Fruit fly (Drosophila melanogaster) whole organism, embryonic: ENCODE data around the gene Sf3b2.

Source experiments
- Atf3 ChIP-seq: fragments of 200-800 bp; sonication (Bioruptor generic); optimal IDR thresholded peaks from 3 replicates; lab custom pipeline; 2016; ENCODE audit warnings: missing biosample characterization, missing genetic modification characterization
- B-H2 ChIP-seq: fragments of 200-800 bp; sonication (Bioruptor generic); optimal IDR thresholded peaks from 2 replicates; lab custom pipeline; 2018; ENCODE audit warnings: missing biosample characterization, mild to moderate bottlenecking, missing genetic modification characterization
- CG10979 ChIP-seq: fragments of 200-800 bp; sonication (Bioruptor generic); optimal IDR thresholded peaks from 2 replicates; lab custom pipeline; 2018; ENCODE audit warnings: missing biosample characterization, mild to moderate bottlenecking, missing genetic modification characterization, moderate library complexity
- CG12071 ChIP-seq: fragments of 200-800 bp; sonication (Bioruptor generic); optimal IDR thresholded peaks from 3 replicates; lab custom pipeline; 2018; ENCODE audit warnings: missing biosample characterization, mild to moderate bottlenecking, missing genetic modification characterization
- CG13123 ChIP-seq: fragments of 200-800 bp; sonication (Bioruptor generic); optimal IDR thresholded peaks from 2 replicates; lab custom pipeline; 2016; ENCODE audit warnings: missing biosample characterization, missing genetic modification characterization
- CG13894 ChIP-seq: fragments of 200-800 bp; sonication (Bioruptor generic); optimal IDR thresholded peaks from 3 replicates; lab custom pipeline; 2018; ENCODE audit warnings: missing biosample characterization, mild to moderate bottlenecking, missing genetic modification characterization, moderate library complexity
- CG14050 ChIP-seq: fragments of 200-800 bp; sonication (Bioruptor generic); IDR thresholded peaks from 3 replicates; pipeline ENCODE4 v1.3.6; 2022; ENCODE audit warnings: missing biosample characterization, missing genetic modification characterization
- CG14710 ChIP-seq: fragments of 200-800 bp; sonication (Bioruptor generic); optimal IDR thresholded peaks from 3 replicates; lab custom pipeline; 2019; ENCODE audit warnings: missing biosample characterization, mild to moderate bottlenecking, missing genetic modification characterization, moderate library complexity
- CG14965 ChIP-seq: fragments of 200-800 bp; sonication (Bioruptor generic); optimal IDR thresholded peaks from 2 replicates; lab custom pipeline; 2016; ENCODE audit warnings: missing biosample characterization, missing genetic modification characterization, borderline replicate concordance
- CG16813 ChIP-seq: fragments of 200-800 bp; sonication (Bioruptor generic); IDR thresholded peaks from 3 replicates; pipeline ENCODE4 v1.3.6; 2022; ENCODE audit warnings: missing biosample characterization, missing genetic modification characterization; ENCODE audit not compliant: partially characterized antibody
- CG17361 ChIP-seq: fragments of 200-800 bp; sonication (Bioruptor generic); IDR thresholded peaks from 3 replicates; pipeline ENCODE4 v1.3.6; 2022; ENCODE audit warnings: missing biosample characterization, missing genetic modification characterization
- CG1832 ChIP-seq: fragments of 200-800 bp; sonication (Bioruptor generic); optimal IDR thresholded peaks from 2 replicates; lab custom pipeline; 2017; ENCODE audit warnings: missing biosample characterization, mild to moderate bottlenecking, missing genetic modification characterization, inconsistent platforms
- CG18619 ChIP-seq: fragments of 200-800 bp; sonication (Bioruptor generic); optimal IDR thresholded peaks from 3 replicates; lab custom pipeline; 2017; ENCODE audit warnings: missing biosample characterization, mild to moderate bottlenecking, missing genetic modification characterization
- CG18764 ChIP-seq: fragments of 200-800 bp; sonication (Bioruptor generic); optimal IDR thresholded peaks from 3 replicates; lab custom pipeline; 2016; ENCODE audit warnings: missing biosample characterization, missing genetic modification characterization
- CG2199 ChIP-seq: fragments of 200-800 bp; sonication (Bioruptor generic); IDR thresholded peaks from 3 replicates; pipeline ENCODE4 v1.3.6; 2022; ENCODE audit warnings: missing biosample characterization, missing genetic modification characterization
- CG2712 ChIP-seq: fragments of 200-800 bp; optimal IDR thresholded peaks from 3 replicates; lab custom pipeline; 2019; ENCODE audit warnings: missing biosample characterization, mild to moderate bottlenecking, missing genetic modification characterization, moderate library complexity
- CG30431 ChIP-seq: fragments of 200-800 bp; sonication (Bioruptor generic); optimal IDR thresholded peaks from 2 replicates; lab custom pipeline; 2017; ENCODE audit warnings: missing biosample characterization, missing genetic modification characterization
- CG3163 ChIP-seq: fragments of 200-800 bp; sonication (Bioruptor generic); optimal IDR thresholded peaks from 3 replicates; lab custom pipeline; 2016; ENCODE audit warnings: missing biosample characterization, missing genetic modification characterization
- CG3407 ChIP-seq: fragments of 200-800 bp; sonication (Bioruptor generic); optimal IDR thresholded peaks from 2 replicates; lab custom pipeline; 2018; ENCODE audit warnings: missing biosample characterization, mild to moderate bottlenecking, missing genetic modification characterization
- CG5953 ChIP-seq: fragments of 200-800 bp; sonication (Bioruptor generic); IDR thresholded peaks from 2 replicates; pipeline ENCODE4 v1.3.6; 2022; ENCODE audit warnings: missing biosample characterization, missing genetic modification characterization
- CG9437 ChIP-seq: fragments of 200-800 bp; sonication (Bioruptor generic); optimal IDR thresholded peaks from 2 replicates; lab custom pipeline; 2018; ENCODE audit warnings: missing biosample characterization, mild to moderate bottlenecking, missing genetic modification characterization
- CrebB ChIP-seq: fragments of 200-800 bp; sonication (Bioruptor generic); optimal IDR thresholded peaks from 3 replicates; lab custom pipeline; 2018; ENCODE audit warnings: missing biosample characterization, mild to moderate bottlenecking, missing genetic modification characterization
- Dbx ChIP-seq: fragments of 200-800 bp; sonication (Bioruptor generic); IDR thresholded peaks from 3 replicates; pipeline ENCODE4 v1.3.6; 2022; ENCODE audit warnings: missing biosample characterization, missing genetic modification characterization
- Doc2 ChIP-seq: fragments of 200-800 bp; sonication (Bioruptor generic); IDR thresholded peaks from 2 replicates; pipeline ENCODE4 v1.3.6; 2022; ENCODE audit warnings: missing biosample characterization, missing genetic modification characterization
- Fer2 ChIP-seq: fragments of 200-800 bp; sonication (Bioruptor generic); optimal IDR thresholded peaks from 2 replicates; lab custom pipeline; 2018; ENCODE audit warnings: missing biosample characterization, mild to moderate bottlenecking, missing genetic modification characterization, moderate library complexity
- HLH4C ChIP-seq: fragments of 200-800 bp; sonication (Bioruptor generic); IDR thresholded peaks from 3 replicates; pipeline ENCODE4 v1.3.6; 2022; ENCODE audit warnings: missing biosample characterization, missing genetic modification characterization; ENCODE audit not compliant: partially characterized antibody
- Poxn ChIP-seq: fragments of 200-800 bp; sonication (Bioruptor generic); IDR thresholded peaks from 2 replicates; pipeline ENCODE4 v1.3.6; 2022; ENCODE audit warnings: missing biosample characterization, missing genetic modification characterization
- Ravus ChIP-seq: fragments of 200-800 bp; sonication (Bioruptor generic); IDR thresholded peaks from 2 replicates; pipeline ENCODE4 v1.3.6; 2022; ENCODE audit warnings: missing biosample characterization, missing genetic modification characterization
- Six4 ChIP-seq: fragments of 200-800 bp; sonication (Bioruptor generic); optimal IDR thresholded peaks from 2 replicates; lab custom pipeline; 2016; ENCODE audit warnings: missing biosample characterization, missing genetic modification characterization
- Xbp1 ChIP-seq: fragments of 200-800 bp; sonication (Bioruptor generic); optimal IDR thresholded peaks from 3 replicates; lab custom pipeline; 2016; ENCODE audit warnings: missing biosample characterization, mild to moderate bottlenecking, missing genetic modification characterization
- az2 ChIP-seq: fragments of 200-800 bp; sonication (Bioruptor generic); optimal IDR thresholded peaks from 3 replicates; lab custom pipeline; 2016; ENCODE audit warnings: missing biosample characterization, missing genetic modification characterization
- chm ChIP-seq: fragments of 200-800 bp; sonication (Bioruptor generic); IDR thresholded peaks from 2 replicates; pipeline ENCODE4 v1.3.6; 2022; ENCODE audit warnings: missing biosample characterization, missing genetic modification characterization
- dati ChIP-seq: fragments of 200-800 bp; sonication (Bioruptor generic); IDR thresholded peaks from 2 replicates; pipeline ENCODE4 v1.3.6; 2022; ENCODE audit warnings: missing biosample characterization, missing genetic modification characterization
- eve ChIP-seq, 2 experiments: fragments of >200 bp; optimal IDR thresholded peaks; 2 replicates each; lab custom pipeline; 2017; ENCODE audit warnings: missing biosample characterization in 2 of 2, missing genetic modification characterization in 2 of 2
- exex ChIP-seq: fragments of 200-800 bp; sonication (Bioruptor generic); optimal IDR thresholded peaks from 4 replicates; lab custom pipeline; 2018; ENCODE audit warnings: missing biosample characterization, mild to moderate bottlenecking, missing genetic modification characterization, moderate library complexity
- eyg ChIP-seq: fragments of 200-800 bp; sonication (Bioruptor generic); optimal IDR thresholded peaks from 3 replicates; lab custom pipeline; 2016; ENCODE audit warnings: missing biosample characterization, missing genetic modification characterization
- gfzf ChIP-seq: fragments of 200-800 bp; sonication (Bioruptor generic); optimal IDR thresholded peaks from 2 replicates; lab custom pipeline; 2016; ENCODE audit warnings: missing biosample characterization, mild to moderate bottlenecking, missing genetic modification characterization, moderate library complexity
- hb ChIP-seq: fragments of 200-800 bp; sonication (Bioruptor generic); IDR thresholded peaks from 3 replicates; pipeline ENCODE4 v1.3.6; 2022; ENCODE audit warnings: missing biosample characterization, missing genetic modification characterization; ENCODE audit not compliant: partially characterized antibody
- hth ChIP-seq: fragments of >200 bp; optimal IDR thresholded peaks from 2 replicates; lab custom pipeline; 2017; ENCODE audit warnings: inconsistent platforms
- ind ChIP-seq: fragments of 200-800 bp; sonication (Bioruptor generic); optimal IDR thresholded peaks from 3 replicates; lab custom pipeline; 2016; ENCODE audit warnings: missing biosample characterization, missing genetic modification characterization
- kni ChIP-seq: fragments of 200-800 bp; sonication (Bioruptor generic); optimal IDR thresholded peaks from 3 replicates; lab custom pipeline; 2017; ENCODE audit warnings: mild to moderate bottlenecking, missing biosample characterization, missing genetic modification reagents, missing genetic modification characterization
- lilli ChIP-seq: fragments of 200-800 bp; sonication (Bioruptor generic); optimal IDR thresholded peaks from 3 replicates; lab custom pipeline; 2016; ENCODE audit warnings: missing biosample characterization, missing genetic modification characterization
- odd ChIP-seq: fragments of 200-800 bp; sonication (Bioruptor generic); optimal IDR thresholded peaks from 2 replicates; lab custom pipeline; 2017; ENCODE audit warnings: missing biosample characterization, mild to moderate bottlenecking, missing genetic modification characterization
- repo ChIP-seq: fragments of 200-800 bp; sonication (Bioruptor generic); optimal IDR thresholded peaks from 2 replicates; lab custom pipeline; 2016; ENCODE audit warnings: missing biosample characterization, missing genetic modification characterization
- seq ChIP-seq: fragments of 200-800 bp; sonication (Bioruptor generic); IDR thresholded peaks from 2 replicates; pipeline ENCODE4 v1.3.6; 2022; ENCODE audit warnings: missing biosample characterization, missing genetic modification characterization
- sisA ChIP-seq: fragments of 200-800 bp; sonication (Bioruptor generic); IDR thresholded peaks from 2 replicates; pipeline ENCODE4 v1.3.6; 2022; ENCODE audit warnings: missing biosample characterization, missing genetic modification characterization
- slou ChIP-seq: fragments of 200-800 bp; sonication (Bioruptor generic); optimal IDR thresholded peaks from 3 replicates; lab custom pipeline; 2016; ENCODE audit warnings: missing biosample characterization, missing genetic modification characterization
- tio ChIP-seq: fragments of 200-800 bp; sonication (Bioruptor generic); optimal IDR thresholded peaks from 2 replicates; lab custom pipeline; 2017; ENCODE audit warnings: missing biosample characterization, missing genetic modification characterization, inconsistent platforms
- toy ChIP-seq: fragments of 200-800 bp; sonication (Bioruptor generic); IDR thresholded peaks from 2 replicates; pipeline ENCODE4 v1.3.6; 2022; ENCODE audit warnings: missing biosample characterization, missing genetic modification characterization
- tup ChIP-seq: fragments of 200-800 bp; sonication (Bioruptor generic); optimal IDR thresholded peaks from 2 replicates; lab custom pipeline; 2016; ENCODE audit warnings: missing biosample characterization, mild to moderate bottlenecking, missing genetic modification characterization, moderate library complexity
- unpg ChIP-seq: fragments of 200-800 bp; sonication (Bioruptor generic); optimal IDR thresholded peaks from 3 replicates; lab custom pipeline; 2018; ENCODE audit warnings: missing biosample characterization, mild to moderate bottlenecking, missing genetic modification characterization, moderate library complexity

The Sf3b2 gene

dm6 chr2L:3039774-3040173 is 10.8 kb upstream of the Sf3b2 start, which contains the start of the genes cnir and CG17221 (continued):
- TF ChIP-seq CG30431 (GFP tag; lab: Kevin White, UChicago) (no peak), eve (GFP tag; optimal IDR thresholded peaks at IDR 0.05; lab: Kevin White, UChicago) (no peak), CG14050 (no peak), CG12071 (no peak), odd (GFP tag; lab: Kevin White, UChicago) (no peak), Ravus (GFP tag; lab: Robert Waterston, UW) (no peak), CG13123 (GFP tag; lab: Kevin White, UChicago) (peak; percentile 40), az2 (GFP tag; lab: Kevin White, UChicago) (peak; percentile 75), CG16813 (no peak), gfzf (GFP tag; lab: Kevin White, UChicago) (peak; percentile 75), tup (GFP tag; lab: Kevin White, UChicago) (peak; percentile 43), hb (GFP tag; lab: Robert Waterston, UW) (no peak), CG2712 (tag; lab: Kevin White, UChicago) (peak; percentile 72), CG13894 (peak; percentile 66), CG10979 (tag; lab: Kevin White, UChicago) (peak; percentile 50), CG18764 (GFP tag; lab: Kevin White, UChicago) (peak; percentile 42), CG3407 (GFP tag; lab: Kevin White, UChicago) (no peak), CG2199 (GFP tag; lab: Robert Waterston, UW) (0 out of 3 replicates have a peak, but pooled peaks have one; percentile 18), unpg (GFP tag; lab: Kevin White, UChicago) (peak; percentile 70), tio (GFP tag; lab: Kevin White, UChicago) (no peak), kni (GFP tag; lab: Kevin White, UChicago) (peak; percentile 60), hth (lab: Kevin White, UChicago) (no peak), slou (GFP tag; lab: Kevin White, UChicago) (peak; percentile 53), eyg (peak; percentile 27), CG14710 (peak; percentile 78), toy (no peak), Six4 (GFP tag; lab: Kevin White, UChicago) (peak; percentile 64), CG1832 (GFP tag; lab: Kevin White, UChicago) (no peak), Dbx (GFP tag; lab: Robert Waterston, UW) (0 out of 3 replicates have a peak, but pooled peaks have one; percentile 32), lilli (GFP tag; lab: Kevin White, UChicago) (peak; percentile 87), CG3163 (peak; percentile 15), seq (GFP tag; lab: Robert Waterston, UW) (peak; percentile 49; the same call in 1 of the 2 replicates), CG9437 (GFP tag; lab: Kevin White, UChicago) (peak; percentile 73), CG18619 (GFP tag; lab: Kevin White, UChicago) (peak; percentile 35), Poxn (GFP tag; lab: Robert Waterston, UW) (no peak), ind (GFP tag; lab: Kevin White, UChicago) (peak; percentile 73), dati (GFP tag; lab: Robert Waterston, UW) (no peak), CG17361 (peak; percentile 68; the same call in 2 of the 3 replicates), chm (GFP tag; lab: Robert Waterston, UW) (peak; percentile 45), exex (tag; lab: Kevin White, UChicago) (peak; percentile 74), B-H2 (peak; percentile 88), HLH4C (GFP tag; lab: Robert Waterston, UW) (no peak; the same call in 2 of the 3 replicates), Atf3 (GFP tag; lab: Kevin White, UChicago) (peak; percentile 26), Doc2 (GFP tag; lab: Robert Waterston, UW) (no peak), CG5953 (GFP tag; lab: Robert Waterston, UW) (no peak), sisA (GFP tag; lab: Robert Waterston, UW) (no peak; the same call in 1 of the 2 replicates), repo (GFP tag; lab: Kevin White, UChicago) (peak; percentile 51), Xbp1 (peak; percentile 76), CG14965 (GFP tag; lab: Kevin White, UChicago) (no peak), Fer2 (peak; percentile 72), CrebB (tag; lab: Kevin White, UChicago) (peak; percentile 34)
